Fruit fly (Drosophila melanogaster): Measurements from ENCODE around the gene CG12084.

CG12084 gene

dm6 chr3L:1442309-1442708 is 54.1 kb downstream of the CG12084 start:
- TF ChIP-seq CG2199 (GFP tag; IDR thresholded peaks at IDR 0.05), result no peak
- TF ChIP-seq CG8924 (tag; optimal IDR thresholded peaks at IDR 0.05), result no peak
- no peak for TF ChIP-seq gcm2 (GFP tag; optimal IDR thresholded peaks at IDR 0.05)
- 0 out of 3 replicates have a peak, but pooled peaks have one; percentile 15 for TF ChIP-seq CG34422 (GFP tag; IDR thresholded peaks at IDR 0.05)
- TF ChIP-seq H15 (GFP tag; IDR thresholded peaks at IDR 0.05), result 0 out of 3 replicates have a peak, but pooled peaks have one; percentile 11
- no peak for TF ChIP-seq CG3407 (GFP tag; optimal IDR thresholded peaks at IDR 0.05)
- no peak for TF ChIP-seq Poxn (GFP tag; IDR thresholded peaks at IDR 0.05)
- peak; percentile 69 for TF ChIP-seq sens (GFP tag)
- TF ChIP-seq CG10959 (GFP tag; IDR thresholded peaks at IDR 0.05), result peak; percentile 6; the same call in 1 of the 2 replicates
- TF ChIP-seq dimm (GFP tag; IDR thresholded peaks at IDR 0.05), result no peak
- peak; percentile 62 for TF ChIP-seq dmrt11E (tag; optimal IDR thresholded peaks at IDR 0.05)
- no peak for TF ChIP-seq pita (GFP tag; optimal IDR thresholded peaks at IDR 0.05)
- TF ChIP-seq CG34376 (GFP tag; optimal IDR thresholded peaks at IDR 0.05), result no peak
- no peak for TF ChIP-seq Jarid2 (GFP tag; optimal IDR thresholded peaks at IDR 0.05)
- TF ChIP-seq chm (GFP tag; IDR thresholded peaks at IDR 0.05), result peak; percentile 39; the same call in 1 of the 2 replicates
- no peak for TF ChIP-seq mam (GFP tag; optimal IDR thresholded peaks at IDR 0.05)
- TF ChIP-seq luna (GFP tag; optimal IDR thresholded peaks at IDR 0.05), result no peak
- no peak for TF ChIP-seq gt (GFP tag; IDR thresholded peaks at IDR 0.05)
- TF ChIP-seq CG4404 (GFP tag; IDR thresholded peaks at IDR 0.05), result no peak
- peak in 1 of 2 experiments; percentile 48 for TF ChIP-seq bsh (GFP tag; optimal IDR thresholded peaks at IDR 0.05)
- TF ChIP-seq zfh1 (GFP tag; IDR thresholded peaks at IDR 0.05), result 0 out of 3 replicates have a peak, but pooled peaks have one; percentile 17
- TF ChIP-seq Awh (GFP tag; IDR thresholded peaks at IDR 0.05), result peak; percentile 12; the same call in 1 of the 2 replicates
- no peak for TF ChIP-seq lab (GFP tag; optimal IDR thresholded peaks at IDR 0.05)
- no peak for TF ChIP-seq BtbVII (GFP tag; optimal IDR thresholded peaks at IDR 0.05)
- TF ChIP-seq CG10979 (tag; optimal IDR thresholded peaks at IDR 0.05), result peak; percentile 29
- no peak for TF ChIP-seq ro (GFP tag; IDR thresholded peaks at IDR 0.05)
- TF ChIP-seq CG4854 (GFP tag; optimal IDR thresholded peaks at IDR 0.05), result no peak
- TF ChIP-seq CG1603 (tag; optimal IDR thresholded peaks at IDR 0.05), result peak; percentile 35
- TF ChIP-seq CG4617 (GFP tag; optimal IDR thresholded peaks at IDR 0.05; ENCODE audit: borderline replicate concordance), result no peak
- no peak for TF ChIP-seq z (GFP tag; IDR thresholded peaks at IDR 0.05)
- no peak for TF ChIP-seq unc-4 (GFP tag; IDR thresholded peaks at IDR 0.05; ENCODE audit: partially characterized antibody)
- TF ChIP-seq ems (GFP tag; optimal IDR thresholded peaks at IDR 0.05), result no peak
- TF ChIP-seq ara (GFP tag; IDR thresholded peaks at IDR 0.05), result peak; percentile 65
- peak; percentile 66 for TF ChIP-seq CG10209 (GFP tag; optimal IDR thresholded peaks at IDR 0.05)
- no peak for TF ChIP-seq CG30020 (tag; optimal IDR thresholded peaks at IDR 0.05)
- peak; percentile 3 for TF ChIP-seq fd96Cb (tag; optimal IDR thresholded peaks at IDR 0.05)
- peak; percentile 14 for TF ChIP-seq unpg (GFP tag; optimal IDR thresholded peaks at IDR 0.05)
- TF ChIP-seq CG6654 (GFP tag; optimal IDR thresholded peaks at IDR 0.05), result no peak
- TF ChIP-seq jigr1 (GFP tag; IDR thresholded peaks at IDR 0.05), result no peak
- TF ChIP-seq ham (GFP tag; IDR thresholded peaks at IDR 0.05), result no peak
- no peak for TF ChIP-seq pzg (GFP tag; optimal IDR thresholded peaks at IDR 0.05)
- no peak for TF ChIP-seq mirr (GFP tag; optimal IDR thresholded peaks at IDR 0.05)
- TF ChIP-seq Meics (GFP tag; optimal IDR thresholded peaks at IDR 0.05), result no peak
- TF ChIP-seq CG17328 (GFP tag; IDR thresholded peaks at IDR 0.05), result peak; percentile 24; the same call in 1 of the 2 replicates
- TF ChIP-seq CG32772 (GFP tag; IDR thresholded peaks at IDR 0.05), result 0 out of 2 replicates have a peak, but pooled peaks have one; percentile 7
- no peak for TF ChIP-seq insv (GFP tag; optimal IDR thresholded peaks at IDR 0.05)
- no peak for TF ChIP-seq CG14667 (GFP tag; IDR thresholded peaks at IDR 0.05)
- TF ChIP-seq ttk (GFP tag; IDR thresholded peaks at IDR 0.05), result no peak
- TF ChIP-seq Xrp1 (GFP tag; IDR thresholded peaks at IDR 0.05), result peak; percentile 20; the same call in 1 of the 2 replicates
- peak; percentile 36; the same call in 1 of the 3 replicates for TF ChIP-seq otp (GFP tag; IDR thresholded peaks at IDR 0.05)
